Worm (Caenorhabditis elegans): ENCODE results near the gene ZK673.1.

DNA sequence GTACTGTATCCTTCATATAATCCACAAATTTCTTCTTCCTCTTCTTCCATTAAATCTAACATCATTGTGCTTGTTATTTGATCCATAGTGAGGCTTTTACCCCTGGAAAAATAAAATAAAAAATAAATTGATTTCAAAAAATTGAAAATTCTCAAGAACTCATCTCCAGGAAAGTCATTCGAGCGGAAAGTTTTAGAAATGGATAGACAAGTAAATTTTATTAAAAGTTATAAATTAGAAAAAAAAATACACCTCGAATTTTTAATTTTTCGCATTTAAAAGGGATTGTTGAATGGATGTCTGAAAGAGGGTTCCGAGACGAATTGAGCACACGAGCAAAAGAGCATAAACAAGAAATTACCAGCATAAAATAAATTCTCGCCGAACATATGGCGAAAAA lies 21.0 kb upstream of the ZK673.1 start, which contains the start of gene frpr-21:
- TF ChIP-seq egl-27 (tag; optimal IDR thresholded peaks at IDR 0.05) (no peak), ceh-82 (tag; optimal IDR thresholded peaks at IDR 0.05) (no peak), pax-3 (tag; optimal IDR thresholded peaks at IDR 0.05) (no peak), elt-2 (tag; optimal IDR thresholded peaks at IDR 0.05) (no peak), zag-1 (tag; optimal IDR thresholded peaks at IDR 0.05) (no peak), nhr-90 (tag; optimal IDR thresholded peaks at IDR 0.05; ENCODE audit: poor library complexity) (no peak), mep-1 (tag; optimal IDR thresholded peaks at IDR 0.05) (no peak), jun-1 (tag; optimal IDR thresholded peaks at IDR 0.05) (no peak), mab-9 (GFP tag; IDR thresholded peaks at IDR 0.05) (no peak), nhr-77 (tag; optimal IDR thresholded peaks at IDR 0.05) (no peak), ceh-88 (GFP tag; IDR thresholded peaks at IDR 0.05) (no peak), ztf-11 (tag; optimal IDR thresholded peaks at IDR 0.05) (no peak), elt-3 (tag; optimal IDR thresholded peaks at IDR 0.05) (no peak), efl-1 (optimal IDR thresholded peaks at IDR 0.05) (no peak), efl-1 (GFP tag; optimal IDR thresholded peaks at IDR 0.05 in 1 of 2) (no peak)

Data from whole organism, L1 larva.